ENCODE assay signal across 2 worm cellular contexts in the genomic region with DNA sequence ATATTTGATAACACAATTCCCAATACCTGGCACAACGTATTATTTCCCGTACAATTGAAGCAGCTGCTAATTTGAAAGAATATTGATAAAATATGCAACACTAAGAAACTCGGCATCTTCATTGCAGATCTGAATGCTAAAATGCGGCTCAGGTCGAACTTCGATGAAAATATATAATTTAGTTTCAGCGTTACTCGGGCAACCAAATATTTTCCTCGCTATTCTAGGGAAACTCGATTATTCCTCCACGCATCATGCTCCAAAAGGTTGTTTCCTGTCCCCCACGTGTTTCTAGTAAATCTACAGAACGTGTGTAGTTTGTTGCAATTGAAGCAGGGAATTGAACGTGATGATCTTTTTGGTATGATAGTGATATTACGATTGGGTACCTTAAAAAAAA.
A peak's percentile ranks its signal among the peaks of the same experiment; 100 is the strongest.
TF ChIP-seq lines count a peak whose summit lies in the region.

No protein-coding gene starts in this region.

TF ChIP-seq in whole organism, L1 larva, 84 proteins besides CTCF, POLR2A, EP300 and RAD21:
- TF ChIP-seq sptf-1 (tag; optimal IDR thresholded peaks at IDR 0.05; lab: Kevin White, UChicago) (no peak), xbp-1 (tag; optimal IDR thresholded peaks at IDR 0.05; lab: Kevin White, UChicago) (no peak), unc-30 (tag; optimal IDR thresholded peaks at IDR 0.05; lab: Kevin White, UChicago) (no peak), nhr-71 (tag; optimal IDR thresholded peaks at IDR 0.05; lab: Kevin White, UChicago) (peak; percentile 4), fkh-8 (tag; optimal IDR thresholded peaks at IDR 0.05; lab: Kevin White, UChicago) (peak; percentile 39), nhr-84 (tag; optimal IDR thresholded peaks at IDR 0.05; lab: Kevin White, UChicago) (no peak)

TF ChIP-seq in whole organism, L4 larva, 104 proteins besides CTCF, POLR2A, EP300 and RAD21:
- TF ChIP-seq unc-62 (GFP tag; optimal IDR thresholded peaks at IDR 0.05 in 1 of 2; lab: Kevin White, UChicago) (peak in 1 of 2 experiments; percentile 97), unc-62 (tag; optimal IDR thresholded peaks at IDR 0.05; lab: Kevin White, UChicago) (no peak), lin-39 (tag; optimal IDR thresholded peaks at IDR 0.05; lab: Kevin White, UChicago) (no peak), daf-12 (tag; optimal IDR thresholded peaks at IDR 0.05; lab: Kevin White, UChicago) (no peak), mxl-3 (GFP tag; optimal IDR thresholded peaks at IDR 0.05; lab: Kevin White, UChicago) (peak; percentile 15), Y48G9A.11 (GFP tag; IDR thresholded peaks at IDR 0.05; lab: Robert Waterston, UW) (no peak), aha-1 (tag; lab: Kevin White, UChicago) (peak; percentile 23), dmd-8 (GFP tag; IDR thresholded peaks at IDR 0.05; lab: Robert Waterston, UW) (no peak)
